Worm (Caenorhabditis elegans): ENCODE measurements around the gene C17H12.6.

DNA sequence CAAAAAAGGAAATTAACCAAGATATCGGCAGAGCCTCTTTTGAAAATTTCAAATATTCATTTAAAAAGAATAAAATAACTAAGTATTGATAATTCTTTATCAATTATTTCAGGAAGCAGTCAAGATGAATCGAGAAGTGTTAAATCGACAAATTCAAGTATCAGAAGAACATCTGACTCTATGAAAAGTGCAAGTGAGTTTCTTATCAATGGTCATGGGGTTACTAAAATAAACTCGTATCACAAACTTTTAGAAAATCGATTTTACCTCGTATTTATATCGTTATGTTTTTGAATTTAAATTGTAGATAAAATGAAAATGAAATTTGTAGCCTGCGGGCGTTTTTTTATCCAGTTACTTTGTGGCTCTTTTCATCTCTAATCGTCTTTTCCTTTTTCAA is 50.8 kb downstream of the C17H12.6 start:
- TF ChIP-seq med-1 (GFP tag; optimal IDR thresholded peaks at IDR 0.05; ENCODE audit: insufficient read depth) = no peak
- TF ChIP-seq ref-1 (GFP tag; conservative IDR thresholded peaks at IDR 0.05) = no peak
- TF ChIP-seq ztf-29 (GFP tag; IDR thresholded peaks at IDR 0.05) = no peak
- no peak for TF ChIP-seq tab-1 (GFP tag; IDR thresholded peaks at IDR 0.05)
- no peak for TF ChIP-seq T22C8.4 (GFP tag; IDR thresholded peaks at IDR 0.05)
- no peak for TF ChIP-seq flt-1 (GFP tag; IDR thresholded peaks at IDR 0.05)
- TF ChIP-seq cog-1 (tag; optimal IDR thresholded peaks at IDR 0.05) = no peak
